Fruit fly (Drosophila melanogaster): Measurements from ENCODE around the gene Spt6.

The Spt6 gene

dm6 chrX:6263614-6264130 lies 3.9 kb upstream of the Spt6 start:
- no peak for TF ChIP-seq CTCF (optimal IDR thresholded peaks at IDR 0.05)

DNA sequence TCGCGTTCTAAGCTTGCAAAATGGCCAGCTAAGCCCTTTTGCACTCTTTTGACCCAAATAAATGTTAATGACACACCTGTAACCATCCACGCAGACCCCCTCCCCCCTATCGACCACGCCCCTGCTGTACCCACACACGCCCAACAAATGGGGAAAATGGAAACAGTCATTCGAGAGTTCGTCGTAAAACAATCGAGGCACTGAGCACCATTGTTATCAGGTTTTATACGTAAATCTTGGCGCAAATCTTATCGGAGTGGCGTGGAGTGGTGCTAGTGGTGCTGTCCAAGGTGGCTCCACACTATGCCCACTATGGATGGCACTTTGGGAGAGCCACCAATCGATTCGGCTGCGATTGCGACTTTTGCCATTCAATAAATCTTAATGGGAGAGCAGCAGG lies 3.1 kb upstream of the Spt6 start:
- no peak for TF ChIP-seq CG8478 (optimal IDR thresholded peaks at IDR 0.05)
- TF ChIP-seq CTCF (optimal IDR thresholded peaks at IDR 0.05): no peak

- no peak for TF ChIP-seq CG8478 (optimal IDR thresholded peaks at IDR 0.05)
- TF ChIP-seq CTCF (optimal IDR thresholded peaks at IDR 0.05): no peak
Measured at dm6 chrX:6265456-6265877, 2.1 kb upstream of the Spt6 start.

DNA sequence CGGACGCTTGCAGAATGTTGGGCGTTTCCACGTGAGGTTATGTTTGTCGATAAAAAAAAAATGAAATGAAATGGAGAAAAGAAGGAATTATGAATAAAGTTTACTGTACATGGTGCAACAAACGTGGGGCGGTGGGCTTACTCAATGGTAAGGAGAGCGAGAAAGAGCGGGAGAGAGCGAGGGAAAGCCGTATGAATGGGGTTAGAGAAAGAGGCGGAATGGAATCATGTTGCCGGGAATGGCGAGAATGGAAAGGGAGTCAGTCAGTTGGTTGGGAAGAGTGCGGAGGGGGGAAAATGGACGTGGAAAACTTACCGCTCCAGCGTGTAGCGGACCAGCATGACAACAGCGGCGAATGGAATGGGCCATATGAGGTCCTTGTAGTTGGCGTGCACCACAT lies 1.5 kb upstream of the Spt6 start:
- TF ChIP-seq CG8478 (optimal IDR thresholded peaks at IDR 0.05): no peak
- no peak for TF ChIP-seq CTCF (optimal IDR thresholded peaks at IDR 0.05)

DNA sequence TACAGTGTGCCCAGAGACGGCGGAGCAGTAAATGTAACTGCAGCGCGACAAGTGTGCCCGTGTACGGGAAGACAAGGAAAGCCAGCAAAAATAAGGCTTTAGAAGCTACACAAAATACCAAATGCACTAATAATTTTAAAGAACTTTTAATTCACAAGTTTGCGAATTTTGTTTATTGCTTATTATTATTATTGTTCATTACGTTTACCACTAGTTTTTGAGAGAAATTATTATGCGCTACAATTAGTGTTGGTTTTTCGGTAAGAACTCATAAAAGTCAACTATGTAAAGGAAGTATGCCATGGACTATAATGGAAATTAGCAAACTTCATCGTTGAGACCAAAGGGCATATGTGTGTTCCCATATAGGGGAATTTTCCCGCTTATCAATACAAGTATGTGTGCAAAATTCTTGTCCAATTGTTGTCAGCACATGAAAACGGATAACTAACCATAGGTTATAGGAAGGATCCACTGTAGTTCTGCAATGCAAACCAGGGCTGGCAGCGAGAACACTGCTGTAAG lies 348 bp upstream of the Spt6 start, which contains the start of gene schlank:
Gene schlank (minus strand): TSS at position 42 of the 525 bp plus-strand sequence.
- TF ChIP-seq CTCF (optimal IDR thresholded peaks at IDR 0.05) (no peak), CG8478 (optimal IDR thresholded peaks at IDR 0.05) (no peak)

dm6 chrX:6276590-6276989 lies 9.0 kb downstream of the Spt6 start, which contains the start of gene CG3566:
Gene CG3566, minus strand, starts transcription at chrX:6276724.
- TF ChIP-seq CTCF (optimal IDR thresholded peaks at IDR 0.05): no peak
- no peak for TF ChIP-seq CG8478 (optimal IDR thresholded peaks at IDR 0.05)

DNA sequence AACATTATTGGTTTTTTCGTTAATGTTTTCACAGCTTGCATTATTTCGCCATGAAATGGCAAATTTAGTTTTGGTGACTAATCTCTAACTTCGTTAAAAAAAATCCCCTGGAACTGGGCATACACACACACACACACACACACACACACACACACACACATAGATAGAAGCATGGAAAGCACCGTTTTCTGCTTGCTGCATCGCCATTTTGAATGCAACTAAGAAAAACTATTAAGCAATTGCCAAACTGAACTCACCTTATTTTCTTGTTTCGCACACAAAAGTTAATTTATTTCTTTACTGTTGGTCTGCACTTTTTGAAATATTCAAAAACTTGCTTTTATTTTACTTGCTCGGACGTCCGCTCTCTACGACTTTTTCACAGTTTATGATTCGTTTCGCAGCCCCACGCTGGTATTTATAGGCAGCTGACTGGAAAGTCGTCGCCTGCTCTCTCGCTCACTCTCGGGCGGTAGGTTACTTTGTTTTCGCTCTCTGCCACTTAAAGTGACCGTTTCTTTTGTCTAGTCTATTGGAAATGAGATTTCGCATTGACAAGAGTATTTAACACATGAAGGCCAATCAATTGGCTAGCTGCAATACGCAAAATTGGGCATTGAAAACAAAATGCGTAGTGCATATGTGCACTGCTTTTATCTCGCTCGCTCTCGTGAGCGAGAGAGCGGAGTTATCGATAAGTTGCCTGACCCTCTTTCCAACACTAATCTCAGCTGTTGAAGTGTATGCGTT lies 11.5 kb downstream of the Spt6 start:
- no peak for TF ChIP-seq CG8478 (optimal IDR thresholded peaks at IDR 0.05)
- TF ChIP-seq CTCF (optimal IDR thresholded peaks at IDR 0.05): no peak

- TF ChIP-seq CG8478 (optimal IDR thresholded peaks at IDR 0.05) (no peak), CTCF (optimal IDR thresholded peaks at IDR 0.05) (no peak)
Measured at dm6 chrX:6279629-6280073, 12.1 kb downstream of the Spt6 start, which contains the start of gene Ubi-p5E. Gene Ubi-p5E, minus strand, starts transcription at chrX:6279647.

dm6 chrX:6283470-6283869 lies 15.9 kb downstream of the Spt6 start, which contains the start of gene CG11700:
Gene CG11700, minus strand, starts transcription at chrX:6283575.
- TF ChIP-seq CG8478 (optimal IDR thresholded peaks at IDR 0.05): no peak
- no peak for TF ChIP-seq CTCF (optimal IDR thresholded peaks at IDR 0.05)

DNA sequence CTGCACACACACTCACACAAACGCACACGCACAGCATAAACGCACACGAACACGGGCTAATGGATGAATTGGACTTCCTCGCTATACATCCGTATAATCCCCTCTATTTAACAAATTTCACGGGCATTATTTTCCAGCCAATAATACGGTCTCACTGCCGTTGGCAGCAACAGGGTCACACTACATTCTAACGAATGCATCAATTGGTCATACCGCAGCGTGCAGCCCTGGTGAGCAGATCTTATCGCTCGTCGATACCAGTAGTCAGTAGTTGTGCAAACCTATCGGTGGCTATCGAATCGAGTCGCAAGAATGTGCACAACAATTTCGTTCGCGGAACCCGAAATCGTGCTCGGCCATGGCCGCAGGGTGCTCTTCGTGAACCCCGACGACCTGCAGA lies 20.2 kb downstream of the Spt6 start, which contains the start of the genes Top3beta and wuho:
Gene Top3beta (minus strand): TSS at position 149 of the 400 bp plus-strand sequence.
Gene wuho (plus strand): TSS at position 259 of the 400 bp plus-strand sequence.
- TF ChIP-seq CTCF (optimal IDR thresholded peaks at IDR 0.05): peak; percentile 46 to 48
- TF ChIP-seq CG8478 (optimal IDR thresholded peaks at IDR 0.05): no peak

- TF ChIP-seq CG8478 (optimal IDR thresholded peaks at IDR 0.05) (no peak), CTCF (optimal IDR thresholded peaks at IDR 0.05) (peak in 1 of 2 experiments; percentile 25)
Measured at dm6 chrX:6291083-6291699, 23.6 kb downstream of the Spt6 start, which contains the start of the genes Rpt4 and mldr. Gene Rpt4, minus strand, starts transcription at chrX:6291245. Gene mldr, plus strand, starts transcription at chrX:6291303.

DNA sequence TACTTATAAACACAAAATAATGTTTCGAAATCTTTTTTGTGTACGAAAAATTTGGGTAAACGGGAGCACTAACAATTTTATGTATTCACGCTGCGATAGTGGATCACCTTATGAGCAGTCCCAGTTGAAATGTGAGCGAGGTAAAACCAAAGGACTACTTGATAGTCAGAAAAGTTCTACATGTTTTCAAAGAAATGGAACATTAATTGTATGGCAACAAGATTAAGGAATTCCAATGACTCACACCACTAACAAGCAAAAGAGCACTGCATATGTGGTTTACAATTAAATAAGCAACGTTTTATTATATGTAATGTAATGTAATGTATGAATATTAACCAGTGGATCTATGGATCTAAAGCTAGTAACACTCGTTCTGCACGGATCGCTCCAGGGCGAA lies 26.6 kb downstream of the Spt6 start, which contains the start of gene CG15892:
Gene CG15892 (minus strand): TSS at position 101 of the 400 bp plus-strand sequence.
- TF ChIP-seq CG8478 (optimal IDR thresholded peaks at IDR 0.05) (no peak), CTCF (optimal IDR thresholded peaks at IDR 0.05) (no peak)

DNA sequence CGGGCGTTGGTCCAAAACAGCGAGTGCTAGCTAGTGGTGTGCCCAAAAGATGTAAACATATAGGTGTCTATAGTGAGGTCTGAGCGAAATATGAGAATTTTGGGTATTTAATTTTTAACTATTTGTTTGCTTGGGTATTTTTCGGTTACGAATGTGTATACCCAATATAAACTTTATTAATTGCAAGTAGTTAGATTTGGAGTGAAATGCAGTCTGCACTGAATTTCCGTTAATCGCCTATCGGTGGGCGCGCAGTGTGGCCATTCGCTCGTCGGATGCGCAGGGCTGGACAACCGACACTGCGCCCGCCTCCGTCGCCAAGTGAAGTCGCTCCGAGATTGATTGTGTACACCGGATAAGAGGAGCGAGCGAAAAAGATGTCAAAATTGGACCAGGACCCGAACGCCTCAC lies 27.5 kb downstream of the Spt6 start, which contains the start of the genes CG15891 and CG3815:
Gene CG15891 (minus strand): TSS at position 217 of the 411 bp plus-strand sequence.
Gene CG3815 (plus strand): TSS at position 261 of the 411 bp plus-strand sequence.
- TF ChIP-seq CTCF (optimal IDR thresholded peaks at IDR 0.05) (no peak), CG8478 (optimal IDR thresholded peaks at IDR 0.05) (no peak)

DNA sequence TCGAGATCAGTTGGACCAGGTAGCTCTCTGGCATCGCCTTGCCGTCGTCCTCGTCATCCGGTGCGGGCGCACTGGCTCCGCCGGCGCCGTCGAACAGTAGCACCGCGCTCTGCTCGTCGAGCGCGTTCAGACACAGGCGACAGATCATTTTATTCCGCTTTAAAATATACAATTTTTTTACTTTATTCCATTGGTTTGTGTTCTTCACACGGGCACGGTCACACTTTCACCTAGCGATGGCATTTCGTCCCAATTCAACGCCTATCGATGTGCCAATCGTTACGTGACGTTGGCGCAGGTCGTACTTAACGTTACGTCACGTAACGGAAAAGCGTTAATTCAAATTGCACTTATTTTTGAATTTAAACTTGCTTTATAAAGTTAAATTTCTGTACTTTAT lies 33.5 kb downstream of the Spt6 start, which contains the start of gene CG12219:
Gene CG12219 (minus strand): TSS at position 234 of the 400 bp plus-strand sequence.
- TF ChIP-seq CTCF (optimal IDR thresholded peaks at IDR 0.05): no peak
- no peak for TF ChIP-seq CG8478 (optimal IDR thresholded peaks at IDR 0.05)

DNA sequence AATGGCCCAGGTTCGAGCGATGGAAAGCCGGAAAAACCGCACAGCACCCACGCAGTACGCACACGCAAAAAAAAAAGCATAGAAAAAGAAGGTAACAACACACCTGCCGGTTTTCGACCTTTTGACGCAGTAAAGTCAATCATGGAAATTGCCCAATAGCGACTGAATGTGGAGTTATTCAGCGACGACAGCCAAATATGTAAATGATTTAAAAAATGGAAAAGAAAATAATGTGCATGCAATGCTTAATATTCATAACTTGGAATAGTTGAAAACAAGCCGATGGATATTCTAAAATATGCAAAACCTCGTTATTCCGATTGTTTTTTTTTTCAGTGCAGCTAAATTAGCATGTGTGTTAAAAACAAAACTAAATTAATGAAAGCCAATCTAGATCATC lies 35.6 kb downstream of the Spt6 start:
- TF ChIP-seq CG8478 (optimal IDR thresholded peaks at IDR 0.05): no peak
- no peak for TF ChIP-seq CTCF (optimal IDR thresholded peaks at IDR 0.05)

Measured in S2 (cell line).